Fruit fly (Drosophila melanogaster) whole organism, embryonic: ENCODE measurements around the gene Fpgs1.

Source experiments
- CG11696 ChIP-seq: fragments of 200-800 bp; sonication (Bioruptor generic); IDR thresholded peaks from 2 replicates; pipeline ENCODE4 v1.3.6; 2022; ENCODE audit warnings: missing biosample characterization, missing genetic modification characterization
- CG13624 ChIP-seq: fragments of 200-800 bp; sonication (Bioruptor generic); optimal IDR thresholded peaks from 2 replicates; lab custom pipeline; 2016; ENCODE audit warnings: missing biosample characterization, missing genetic modification characterization
- CG13894 ChIP-seq: fragments of 200-800 bp; sonication (Bioruptor generic); optimal IDR thresholded peaks from 3 replicates; lab custom pipeline; 2018; ENCODE audit warnings: missing biosample characterization, mild to moderate bottlenecking, missing genetic modification characterization, moderate library complexity
- CG15601 ChIP-seq: fragments of 200-800 bp; sonication (Bioruptor generic); optimal IDR thresholded peaks from 3 replicates; lab custom pipeline; 2019; ENCODE audit warnings: missing biosample characterization, mild to moderate bottlenecking, missing genetic modification characterization, moderate library complexity
- CG15696 ChIP-seq: fragments of 200-800 bp; sonication (Bioruptor generic); optimal IDR thresholded peaks from 2 replicates; lab custom pipeline; 2019; ENCODE audit warnings: missing biosample characterization, mild to moderate bottlenecking, missing genetic modification characterization, moderate library complexity
- CG4404 ChIP-seq: fragments of 200-800 bp; sonication (Bioruptor generic); IDR thresholded peaks from 2 replicates; pipeline ENCODE4 v1.3.6; 2022; ENCODE audit warnings: missing biosample characterization, missing genetic modification characterization
- CG5180 ChIP-seq: fragments of 200-800 bp; sonication (Bioruptor generic); optimal IDR thresholded peaks from 3 replicates; lab custom pipeline; 2017; ENCODE audit warnings: missing biosample characterization, missing genetic modification characterization, mild to moderate bottlenecking, moderate library complexity, missing genetic modification reagents
- CG6689 ChIP-seq: fragments of 200-800 bp; sonication (Bioruptor generic); IDR thresholded peaks from 2 replicates; pipeline ENCODE4 v1.3.6; 2022; ENCODE audit warnings: missing biosample characterization, missing genetic modification characterization
- CG8089 ChIP-seq: fragments of 200-800 bp; sonication (Bioruptor generic); optimal IDR thresholded peaks from 3 replicates; lab custom pipeline; 2016; ENCODE audit warnings: missing biosample characterization, missing genetic modification characterization
- CG8478 ChIP-seq: fragments of >200 bp; optimal IDR thresholded peaks from 2 replicates; lab custom pipeline; 2018
- D19B ChIP-seq: fragments of 200-800 bp; sonication (Bioruptor generic); optimal IDR thresholded peaks from 2 replicates; lab custom pipeline; 2017; ENCODE audit warnings: missing biosample characterization, mild to moderate bottlenecking, missing genetic modification characterization
- Dbx ChIP-seq: fragments of 200-800 bp; sonication (Bioruptor generic); IDR thresholded peaks from 3 replicates; pipeline ENCODE4 v1.3.6; 2022; ENCODE audit warnings: missing biosample characterization, missing genetic modification characterization
- Deaf1 ChIP-seq: fragments of 200-800 bp; optimal IDR thresholded peaks from 3 replicates; lab custom pipeline; 2019; ENCODE audit warnings: missing biosample characterization, mild to moderate bottlenecking, missing genetic modification characterization, moderate library complexity
- Dip2 ChIP-seq: fragments of 200-800 bp; sonication (Bioruptor generic); IDR thresholded peaks from 2 replicates; pipeline ENCODE4 v1.3.6; 2022; ENCODE audit warnings: missing biosample characterization, missing genetic modification characterization
- Drgx ChIP-seq: fragments of 200-800 bp; sonication (Bioruptor generic); IDR thresholded peaks from 2 replicates; pipeline ENCODE4 v1.3.6; 2022; ENCODE audit warnings: missing biosample characterization, missing genetic modification characterization
- ERR ChIP-seq: fragments of 200-800 bp; sonication (Bioruptor generic); optimal IDR thresholded peaks from 2 replicates; lab custom pipeline; 2016; ENCODE audit warnings: missing biosample characterization, missing genetic modification characterization
- Fer1 ChIP-seq: fragments of 200-800 bp; sonication (Bioruptor generic); optimal IDR thresholded peaks from 2 replicates; lab custom pipeline; 2017; ENCODE audit warnings: missing biosample characterization, mild to moderate bottlenecking, missing genetic modification characterization
- GATAe ChIP-seq: fragments of 200-800 bp; sonication (Bioruptor generic); conservative IDR thresholded peaks from 2 replicates; pipeline ENCODE4 v1.3.6; 2022; ENCODE audit warnings: missing biosample characterization, missing genetic modification characterization
- Hand ChIP-seq: fragments of 200-800 bp; sonication (Bioruptor generic); optimal IDR thresholded peaks from 2 replicates; lab custom pipeline; 2017; ENCODE audit warnings: mild to moderate bottlenecking, missing biosample characterization, missing genetic modification reagents, missing genetic modification characterization
- Lpt ChIP-seq: fragments of >200 bp; optimal IDR thresholded peaks from 2 replicates; lab custom pipeline; 2018; ENCODE audit warnings: missing biosample characterization, missing genetic modification characterization
- Mad ChIP-seq: fragments of 200-800 bp; sonication (Bioruptor generic); optimal IDR thresholded peaks from 2 replicates; lab custom pipeline; 2016; ENCODE audit warnings: missing biosample characterization, missing genetic modification characterization
- Meics ChIP-seq: fragments of 200-800 bp; sonication (Bioruptor generic); optimal IDR thresholded peaks from 2 replicates; lab custom pipeline; 2017; ENCODE audit warnings: missing biosample characterization, mild to moderate bottlenecking, missing genetic modification characterization
- NC2α ChIP-seq: fragments of 200-800 bp; sonication (Bioruptor generic); optimal IDR thresholded peaks from 2 replicates; lab custom pipeline; 2016; ENCODE audit warnings: missing biosample characterization, missing genetic modification characterization
- Ptx1 ChIP-seq: fragments of 200-800 bp; sonication (Bioruptor generic); IDR thresholded peaks from 2 replicates; pipeline ENCODE4 v1.3.6; 2022; ENCODE audit warnings: missing biosample characterization, missing genetic modification characterization
- Taf1 ChIP-seq: fragments of 200-800 bp; sonication (Bioruptor generic); IDR thresholded peaks from 2 replicates; pipeline ENCODE4 v1.3.6; 2022; ENCODE audit warnings: missing biosample characterization, missing genetic modification characterization
- ab ChIP-seq: fragments of 200-800 bp; sonication (Bioruptor generic); optimal IDR thresholded peaks from 2 replicates; lab custom pipeline; 2016; ENCODE audit warnings: missing biosample characterization, missing genetic modification characterization
- amos ChIP-seq: fragments of 200-800 bp; sonication (Bioruptor generic); IDR thresholded peaks from 2 replicates; pipeline ENCODE4 v1.3.6; 2022; ENCODE audit warnings: missing biosample characterization, missing genetic modification characterization; ENCODE audit not compliant: partially characterized antibody
- ase ChIP-seq: fragments of 200-800 bp; sonication (Bioruptor generic); IDR thresholded peaks from 3 replicates; pipeline ENCODE4 v1.3.6; 2022; ENCODE audit warnings: missing biosample characterization, missing genetic modification characterization
- ato ChIP-seq: fragments of 200-800 bp; sonication (Bioruptor generic); IDR thresholded peaks from 2 replicates; pipeline ENCODE4 v1.3.6; 2022; ENCODE audit warnings: missing biosample characterization, missing genetic modification characterization; ENCODE audit not compliant: partially characterized antibody
- chinmo ChIP-seq: fragments of 200-800 bp; sonication (Bioruptor generic); IDR thresholded peaks from 4 replicates; pipeline ENCODE4 v1.3.6; 2022; ENCODE audit warnings: missing biosample characterization, missing genetic modification characterization; ENCODE audit not compliant: partially characterized antibody
- corto ChIP-seq: fragments of 200-800 bp; sonication (Bioruptor generic); optimal IDR thresholded peaks from 2 replicates; lab custom pipeline; 2016; ENCODE audit warnings: missing biosample characterization, mild to moderate bottlenecking, missing genetic modification characterization, moderate library complexity
- crp ChIP-seq, 2 experiments: fragments of 200-800 bp; sonication (Bioruptor generic); optimal IDR thresholded peaks; 2 replicates in 1 of 2; 3 replicates in 1 of 2; lab custom pipeline; 2017; ENCODE audit warnings: missing biosample characterization in 2 of 2, missing genetic modification characterization in 2 of 2, mild to moderate bottlenecking in 1 of 2, moderate library complexity in 1 of 2
- dati ChIP-seq: fragments of 200-800 bp; sonication (Bioruptor generic); IDR thresholded peaks from 2 replicates; pipeline ENCODE4 v1.3.6; 2022; ENCODE audit warnings: missing biosample characterization, missing genetic modification characterization
- dm ChIP-seq: fragments of 200-800 bp; sonication (Bioruptor generic); optimal IDR thresholded peaks from 3 replicates; lab custom pipeline; 2016; ENCODE audit warnings: missing biosample characterization, missing genetic modification characterization
- dysf ChIP-seq: fragments of 200-800 bp; sonication (Bioruptor generic); IDR thresholded peaks from 3 replicates; pipeline ENCODE4 v1.3.6; 2022; ENCODE audit warnings: missing biosample characterization, missing genetic modification characterization
- fd102C ChIP-seq: fragments of 200-800 bp; sonication (Bioruptor generic); optimal IDR thresholded peaks from 2 replicates; lab custom pipeline; 2018; ENCODE audit warnings: missing biosample characterization, mild to moderate bottlenecking, missing genetic modification characterization, moderate library complexity
- gce ChIP-seq: fragments of 200-800 bp; sonication (Bioruptor generic); IDR thresholded peaks from 3 replicates; pipeline ENCODE4 v1.3.6; 2022; ENCODE audit warnings: missing biosample characterization, missing genetic modification characterization
- gcm2 ChIP-seq: fragments of 200-800 bp; sonication (Bioruptor generic); optimal IDR thresholded peaks from 2 replicates; lab custom pipeline; 2016; ENCODE audit warnings: missing biosample characterization, missing genetic modification characterization
- grn ChIP-seq: fragments of 200-800 bp; sonication (Bioruptor generic); optimal IDR thresholded peaks from 3 replicates; lab custom pipeline; 2017; ENCODE audit warnings: missing biosample characterization, missing genetic modification characterization
- hbn ChIP-seq: fragments of 200-800 bp; sonication (Bioruptor generic); IDR thresholded peaks from 2 replicates; pipeline ENCODE4 v1.3.6; 2022; ENCODE audit warnings: missing biosample characterization, missing genetic modification characterization; ENCODE audit not compliant: partially characterized antibody
- jigr1 ChIP-seq: fragments of 200-800 bp; sonication (Bioruptor generic); IDR thresholded peaks from 3 replicates; pipeline ENCODE4 v1.3.6; 2022; ENCODE audit warnings: missing biosample characterization, missing genetic modification characterization
- ken ChIP-seq: fragments of 200-800 bp; sonication (Bioruptor generic); IDR thresholded peaks from 3 replicates; pipeline ENCODE4 v1.3.6; 2022; ENCODE audit warnings: missing biosample characterization, missing genetic modification characterization
- lab ChIP-seq: fragments of 200-800 bp; sonication (Bioruptor generic); optimal IDR thresholded peaks from 3 replicates; lab custom pipeline; 2017; ENCODE audit warnings: missing biosample characterization, missing genetic modification characterization, mild to moderate bottlenecking, moderate library complexity, missing genetic modification reagents
- onecut ChIP-seq: fragments of 200-800 bp; sonication (Bioruptor generic); IDR thresholded peaks from 2 replicates; pipeline ENCODE4 v1.3.6; 2022; ENCODE audit warnings: missing biosample characterization, missing genetic modification characterization
- otp ChIP-seq: fragments of 200-800 bp; sonication (Bioruptor generic); IDR thresholded peaks from 3 replicates; pipeline ENCODE4, ENCODE4 v1.3.6; 2022; ENCODE audit warnings: missing biosample characterization, missing genetic modification characterization
- pita ChIP-seq: fragments of 200-800 bp; sonication (Bioruptor generic); optimal IDR thresholded peaks from 2 replicates; lab custom pipeline; 2017; ENCODE audit warnings: missing biosample characterization, mild to moderate bottlenecking, missing genetic modification characterization
- sna ChIP-seq: fragments of 200-800 bp; sonication (Bioruptor generic); IDR thresholded peaks from 2 replicates; pipeline ENCODE4 v1.3.6; 2022; ENCODE audit warnings: missing biosample characterization, missing genetic modification characterization; ENCODE audit not compliant: partially characterized antibody
- vvl ChIP-seq: fragments of 200-800 bp; sonication (Bioruptor generic); IDR thresholded peaks from 2 replicates; pipeline ENCODE4 v1.3.6; 2022; ENCODE audit warnings: missing biosample characterization, missing genetic modification characterization
- z ChIP-seq: fragments of 200-800 bp; sonication (Bioruptor generic); IDR thresholded peaks from 3 replicates; pipeline ENCODE4 v1.3.6; 2022; ENCODE audit warnings: missing biosample characterization, missing genetic modification characterization
- zen ChIP-seq: fragments of 200-800 bp; sonication (Bioruptor generic); optimal IDR thresholded peaks from 3 replicates; lab custom pipeline; 2018; ENCODE audit warnings: missing biosample characterization, mild to moderate bottlenecking, missing genetic modification characterization, moderate library complexity
- zen2 ChIP-seq: fragments of 200-800 bp; sonication (Bioruptor generic); IDR thresholded peaks from 3 replicates; pipeline ENCODE4 v1.3.6; 2022; ENCODE audit warnings: missing biosample characterization, missing genetic modification characterization; ENCODE audit not compliant: partially characterized antibody

Fpgs1 gene

DNA sequence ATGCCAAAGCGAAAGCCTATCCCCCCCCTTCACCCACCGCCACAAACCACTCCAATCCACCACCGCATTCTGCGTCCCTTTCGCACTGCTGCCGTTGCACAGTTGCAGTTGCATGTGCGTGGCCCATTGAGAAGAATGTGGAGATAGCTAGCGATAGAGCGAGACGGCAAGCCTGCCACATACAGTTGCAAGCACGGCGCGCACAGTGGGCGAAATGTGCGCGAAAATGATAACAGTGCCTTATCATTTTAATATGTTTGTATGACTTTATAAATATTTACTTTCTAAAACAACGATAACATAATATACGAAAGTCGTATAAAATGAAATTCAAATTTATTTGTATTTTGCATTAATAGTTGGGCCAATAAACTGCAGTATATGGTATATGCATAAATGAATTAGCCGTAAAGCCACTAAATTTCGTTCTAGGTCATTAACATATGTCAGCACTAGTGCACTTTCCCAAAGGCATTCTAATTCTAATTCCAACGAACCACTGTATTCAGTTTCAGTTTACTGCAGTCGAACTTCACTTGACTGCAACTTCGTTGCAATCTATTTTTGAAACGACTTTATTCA, 35.7 kb upstream of the Fpgs1 start (continued):
- TF ChIP-seq fd102C (GFP tag; lab: Kevin White, UChicago) (no peak), amos (no peak), chinmo (GFP tag; lab: Robert Waterston, UW) (no peak), grn (GFP tag; lab: Kevin White, UChicago) (no peak), gcm2 (GFP tag; lab: Kevin White, UChicago) (no peak), lab (no peak), Mad (peak; percentile 25), Meics (GFP tag; lab: Kevin White, UChicago) (peak; percentile 9), CG13624 (peak; percentile 0), ab (no peak), onecut (GFP tag; lab: Robert Waterston, UW) (no peak; the same call in 1 of the 2 replicates), vvl (GFP tag; lab: Robert Waterston, UW) (peak; percentile 66), corto (GFP tag; lab: Kevin White, UChicago) (peak; percentile 27), CG13894 (no peak), zen2 (GFP tag; lab: Robert Waterston, UW) (no peak), D19B (GFP tag; lab: Kevin White, UChicago) (no peak), ERR (no peak), Ptx1 (GFP tag; lab: Robert Waterston, UW) (peak; percentile 52), Hand (GFP tag; lab: Kevin White, UChicago) (no peak), GATAe (GFP tag; lab: Robert Waterston, UW) (no peak), Drgx (GFP tag; lab: Robert Waterston, UW) (peak; percentile 86), hbn (no peak), dm (no peak), dati (GFP tag; lab: Robert Waterston, UW) (no peak), CG4404 (GFP tag; lab: Robert Waterston, UW) (peak; percentile 67), CG8089 (GFP tag; lab: Kevin White, UChicago) (peak; percentile 5), Taf1 (GFP tag; lab: Robert Waterston, UW) (no peak), CG6689 (GFP tag; lab: Robert Waterston, UW) (peak; percentile 74), gce (GFP tag; lab: Robert Waterston, UW) (0 out of 3 replicates have a peak, but pooled peaks have one; percentile 32), Dip2 (GFP tag; lab: Robert Waterston, UW) (no peak), zen (tag; lab: Kevin White, UChicago) (peak; percentile 59), jigr1 (no peak), CG8478 (lab: Kevin White, UChicago) (peak; percentile 80), CG11696 (GFP tag; lab: Robert Waterston, UW) (no peak), Lpt (GFP tag; lab: Kevin White, UChicago) (no peak), CG15696 (tag; lab: Kevin White, UChicago) (peak; percentile 68), Fer1 (GFP tag; lab: Kevin White, UChicago) (no peak), pita (GFP tag; lab: Kevin White, UChicago) (no peak), crp (GFP tag; optimal IDR thresholded peaks at IDR 0.05; lab: Kevin White, UChicago) (no peak), CG5180 (GFP tag; lab: Kevin White, UChicago) (peak; percentile 57), ato (GFP tag; lab: Robert Waterston, UW) (no peak), otp (GFP tag; lab: Robert Waterston, UW) (peak; percentile 62; the same call in 1 of the 3 replicates), NC2α (no peak), ase (GFP tag; lab: Robert Waterston, UW) (no peak), dysf (GFP tag; lab: Robert Waterston, UW) (peak; percentile 26; the same call in 1 of the 3 replicates), Deaf1 (tag; lab: Kevin White, UChicago) (no peak), z (GFP tag; lab: Robert Waterston, UW) (no peak), sna (GFP tag; lab: Robert Waterston, UW) (no peak), CG15601 (tag; lab: Kevin White, UChicago) (peak; percentile 72), ken (GFP tag; lab: Robert Waterston, UW) (0 out of 3 replicates have a peak, but pooled peaks have one; percentile 23), Dbx (no peak)
